Fruit fly (Drosophila melanogaster) whole organism, prepupa: ENCODE results near the gene CG7685.

Source experiments
- CG11762 ChIP-seq: fragments of 200-800 bp; sonication (Bioruptor generic); optimal IDR thresholded peaks from 3 replicates; lab custom pipeline; 2016; ENCODE audit warnings: missing biosample characterization, missing genetic modification characterization; ENCODE audit not compliant: insufficient read depth
- CG16779 ChIP-seq: fragments of 200-800 bp; sonication (Bioruptor generic); optimal IDR thresholded peaks from 3 replicates; lab custom pipeline; 2017; ENCODE audit warnings: missing biosample characterization, mild to moderate bottlenecking, missing genetic modification characterization
- Gug ChIP-seq: fragments of 200-800 bp; sonication (Bioruptor generic); IDR thresholded peaks from 2 replicates; pipeline ENCODE4 v1.3.6; 2022; ENCODE audit warnings: missing biosample characterization, missing genetic modification characterization
- Hr4 ChIP-seq: fragments of 200-800 bp; sonication (Bioruptor generic); optimal IDR thresholded peaks from 3 replicates; lab custom pipeline; 2016; ENCODE audit warnings: missing biosample characterization, missing genetic modification characterization
- achi ChIP-seq: fragments of 200-800 bp; sonication (Bioruptor generic); optimal IDR thresholded peaks from 3 replicates; lab custom pipeline; 2016; ENCODE audit warnings: missing biosample characterization, missing genetic modification characterization

DNA sequence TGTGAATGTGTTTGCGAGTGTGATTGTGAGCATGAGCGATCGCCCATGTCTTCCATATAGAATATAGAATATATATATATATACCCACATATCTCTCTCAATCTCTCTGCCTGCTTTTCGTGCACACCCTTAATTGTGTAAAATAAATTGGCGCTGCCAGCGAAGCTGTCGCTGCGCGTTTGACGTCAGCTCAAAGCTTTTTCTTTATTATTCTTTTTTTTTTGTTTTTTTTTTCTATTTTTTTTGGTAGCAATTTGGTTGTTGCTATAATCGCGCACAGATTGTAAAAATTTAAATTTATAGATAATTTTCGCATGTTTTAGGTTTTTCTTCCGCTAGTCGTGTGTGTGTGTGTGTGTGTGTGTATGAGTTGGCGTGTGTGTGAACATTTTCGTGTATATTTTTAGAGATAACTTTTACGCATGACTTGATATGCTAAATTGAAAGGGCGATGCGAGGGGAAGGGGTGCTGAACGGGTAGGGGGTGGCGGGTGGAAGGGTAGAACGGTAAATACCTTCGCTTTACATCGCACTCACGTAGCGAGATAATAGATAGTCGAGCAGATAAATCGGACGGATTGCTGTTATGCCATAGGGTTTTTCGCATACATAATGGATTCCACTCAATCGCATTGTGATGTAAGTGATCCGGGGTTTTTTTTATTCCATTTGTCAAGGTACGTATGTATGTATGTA, 40.6 kb downstream of the CG7685 start:
- TF ChIP-seq Gug (GFP tag; lab: Robert Waterston, UW) = no peak
- no peak for TF ChIP-seq Hr4 (GFP tag; lab: Kevin White, UChicago)
- TF ChIP-seq CG11762 (GFP tag; lab: Kevin White, UChicago) = no peak
- TF ChIP-seq CG16779 (tag; lab: Kevin White, UChicago) = no peak
- TF ChIP-seq achi (GFP tag; lab: Kevin White, UChicago) = no peak
